Worm (Caenorhabditis elegans) whole organism, midembryonic: ENCODE measurements around the gene rcat-1.

ENCODE experiments used
- klf-2 ChIP-seq: fragments of 200-800 bp; sonication (Bioruptor generic); conservative IDR thresholded peaks from 2 replicates; pipeline ENCODE4 v1.3.6; 2022; ENCODE audit warnings: missing genetic modification reagents, missing genetic modification characterization, missing compliant biosample characterization
- med-1 ChIP-seq: sonication (generic microtip); optimal IDR thresholded peaks from 2 replicates; lab custom pipeline; 2017; ENCODE audit warnings: missing genetic modification characterization, mild to moderate bottlenecking, missing compliant biosample characterization, antibody characterized with exemption, missing genetic modification reagents; ENCODE audit not compliant: insufficient read depth
- tab-1 ChIP-seq: fragments of 200-800 bp; sonication (Bioruptor generic); IDR thresholded peaks from 2 replicates; pipeline ENCODE4 v1.3.6; 2022; ENCODE audit warnings: missing genetic modification characterization, missing compliant biosample characterization

- no peak for TF ChIP-seq klf-2 (GFP tag; lab: Robert Waterston, UW)
- no peak for TF ChIP-seq tab-1 (GFP tag; lab: Robert Waterston, UW)
- TF ChIP-seq med-1 (GFP tag; lab: Kevin White, UChicago) = no peak
Observed at ce11 chrIV:288027-288426, 32.8 kb upstream of the rcat-1 start, which contains the start of gene T21D12.14.
